Worm (Caenorhabditis elegans): Measurements from ENCODE around the gene T23B7.2.

The T23B7.2 gene

ce11 chrII:4872359-4872758, 30.3 kb upstream of the T23B7.2 start:
- 0 out of 4 replicates have a peak, but pooled peaks of 1 of the 2 experiments have one; percentile 49 for TF ChIP-seq madf-5 (GFP tag; IDR thresholded peaks at IDR 0.05)
- 0 out of 2 replicates have a peak, but pooled peaks have one; percentile 24 for TF ChIP-seq F26F4.8 (GFP tag; conservative IDR thresholded peaks at IDR 0.05)
- 0 out of 2 replicates have a peak, but pooled peaks have one; percentile 17 for TF ChIP-seq T26A8.4 (GFP tag; IDR thresholded peaks at IDR 0.05)
- 0 out of 2 replicates have a peak, but pooled peaks have one; percentile 13 for TF ChIP-seq Y48G9A.11 (GFP tag; IDR thresholded peaks at IDR 0.05)
- TF ChIP-seq set-16 (GFP tag; IDR thresholded peaks at IDR 0.05), result peak; percentile 98

- no peak for TF ChIP-seq nhr-42 (GFP tag; IDR thresholded peaks at IDR 0.05)
- no peak for TF ChIP-seq ceh-32 (tag; optimal IDR thresholded peaks at IDR 0.05; ENCODE audit: poor library complexity)
- TF ChIP-seq ceh-82 (tag; optimal IDR thresholded peaks at IDR 0.05), result peak; percentile 20
- no peak for TF ChIP-seq gei-8 (GFP tag; optimal IDR thresholded peaks at IDR 0.05)
Observed at ce11 chrII:4871834-4872233, 29.8 kb upstream of the T23B7.2 start.

- TF ChIP-seq attf-4 (tag; optimal IDR thresholded peaks at IDR 0.05) (no peak), nhr-28 (tag; optimal IDR thresholded peaks at IDR 0.05) (no peak), rbr-2 (tag; optimal IDR thresholded peaks at IDR 0.05) (no peak), madf-5 (GFP tag; IDR thresholded peaks at IDR 0.05) (no peak), mep-1 (tag; optimal IDR thresholded peaks at IDR 0.05) (no peak), dpl-1 (GFP tag; optimal IDR thresholded peaks at IDR 0.05) (no peak), T26A8.4 (GFP tag; IDR thresholded peaks at IDR 0.05) (no peak), Y105C5A.15 (GFP tag; IDR thresholded peaks at IDR 0.05) (no peak), ctbp-1 (GFP tag; IDR thresholded peaks at IDR 0.05) (no peak), daf-12 (tag; optimal IDR thresholded peaks at IDR 0.05) (no peak), daf-19 (GFP tag; conservative IDR thresholded peaks at IDR 0.05) (no peak), ztf-7 (tag; optimal IDR thresholded peaks at IDR 0.05) (no peak), fos-1 (tag; optimal IDR thresholded peaks at IDR 0.05) (no peak), ceh-20 (GFP tag; IDR thresholded peaks at IDR 0.05) (no peak)
Observed at ce11 chrII:4870691-4871090, 28.6 kb upstream of the T23B7.2 start, which contains the start of gene col-20. Gene col-20 (minus strand): TSS chrII:4870791.

- TF ChIP-seq ceh-28 (tag; optimal IDR thresholded peaks at IDR 0.05) (no peak), ceh-82 (tag; optimal IDR thresholded peaks at IDR 0.05) (no peak), F44E2.7 (GFP tag; IDR thresholded peaks at IDR 0.05) (no peak), snpc-1.2 (GFP tag; IDR thresholded peaks at IDR 0.05) (no peak), pha-4 (GFP tag; IDR thresholded peaks at IDR 0.05) (no peak; the same call in 1 of the 2 replicates), pha-4 (tag; optimal IDR thresholded peaks at IDR 0.05) (no peak), ceh-44 (GFP tag; IDR thresholded peaks at IDR 0.05) (no peak), dmd-9 (GFP tag; IDR thresholded peaks at IDR 0.05) (no peak), aha-1 (tag) (peak; percentile 7), nhr-237 (tag; optimal IDR thresholded peaks at IDR 0.05) (no peak), lin-29 (GFP tag; IDR thresholded peaks at IDR 0.05) (no peak), R02D3.7 (tag; optimal IDR thresholded peaks at IDR 0.05) (no peak), ctbp-1 (GFP tag; IDR thresholded peaks at IDR 0.05) (0 out of 2 replicates have a peak, but pooled peaks have one; percentile 29), nhr-111 (GFP tag; optimal IDR thresholded peaks at IDR 0.05) (no peak), egl-43 (GFP tag; IDR thresholded peaks at IDR 0.05) (0 out of 2 replicates have a peak, but pooled peaks have one; percentile 33), ZK337.2 (GFP tag; IDR thresholded peaks at IDR 0.05) (no peak), hif-1 (tag; optimal IDR thresholded peaks at IDR 0.05) (no peak), mxl-2 (GFP tag; conservative IDR thresholded peaks at IDR 0.05) (no peak), daf-16 (GFP tag; optimal IDR thresholded peaks at IDR 0.05) (no peak), daf-16 (tag; optimal IDR thresholded peaks at IDR 0.05) (no peak), madf-9 (GFP tag; conservative IDR thresholded peaks at IDR 0.05) (peak; percentile 2; the same call in 1 of the 2 replicates), hmg-1.1 (GFP tag; IDR thresholded peaks at IDR 0.05) (no peak), lin-38 (GFP tag; IDR thresholded peaks at IDR 0.05) (no peak), daf-8 (GFP tag; IDR thresholded peaks at IDR 0.05) (no peak), dmd-8 (GFP tag; IDR thresholded peaks at IDR 0.05) (no peak), arid-1 (GFP tag; conservative IDR thresholded peaks at IDR 0.05) (no peak), nhr-10 (tag; optimal IDR thresholded peaks at IDR 0.05) (no peak), mxl-3 (GFP tag; optimal IDR thresholded peaks at IDR 0.05) (no peak)
Observed at ce11 chrII:4869793-4870343, 27.8 kb upstream of the T23B7.2 start.
